Worm (Caenorhabditis elegans): ENCODE measurements around the gene mics-1.

DNA sequence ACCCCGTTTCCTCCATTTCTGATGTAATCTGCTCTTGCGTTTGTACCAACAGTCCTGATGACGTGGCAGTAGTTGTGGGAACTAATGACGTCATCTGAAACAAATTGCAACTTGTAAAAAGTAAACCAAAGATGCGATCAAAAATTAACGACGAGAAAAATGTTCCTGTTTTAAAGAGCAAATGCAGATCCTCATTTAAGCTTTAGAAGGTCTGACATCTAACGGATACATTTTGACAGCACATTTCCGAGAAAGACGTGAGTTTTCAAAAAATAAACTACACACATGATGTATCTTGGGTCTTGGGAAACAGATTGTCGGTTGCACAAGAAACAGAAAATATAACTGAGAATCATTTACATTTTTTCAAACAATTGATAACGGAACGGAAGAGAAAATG, 37.4 kb upstream of the mics-1 start, which contains the start of gene H09F14.1:
- TF ChIP-seq fkh-10 (GFP tag; optimal IDR thresholded peaks at IDR 0.05), result no peak
- TF ChIP-seq nhr-77 (tag; optimal IDR thresholded peaks at IDR 0.05), result no peak
- no peak for TF ChIP-seq snpc-4 (tag; optimal IDR thresholded peaks at IDR 0.05)
- TF ChIP-seq nhr-11 (tag; optimal IDR thresholded peaks at IDR 0.05), result no peak

Data from whole organism, L1 larva.